Worm (Caenorhabditis elegans) whole organism, L4 larva: ENCODE measurements around the gene T03F7.7.

Source experiments
- Y75B8A.6 ChIP-seq: fragments of 200-800 bp; sonication (Bioruptor generic); IDR thresholded peaks from 2 replicates; pipeline ENCODE4 v1.3.6; 2022; ENCODE audit warnings: missing genetic modification reagents, missing genetic modification characterization, missing compliant biosample characterization
- ama-1 ChIP-seq: fragments of 150-350 bp; optimal IDR thresholded peaks from 2 replicates; lab custom pipeline; 2014; ENCODE audit warnings: inconsistent platforms, mixed read lengths
- dpl-1 ChIP-seq: fragments of 150-350 bp; optimal IDR thresholded peaks from 2 replicates; lab custom pipeline; 2014; ENCODE audit warnings: missing biosample characterization, missing genetic modification reagents, missing genetic modification characterization
- egl-27 ChIP-seq: sonication (generic microtip); optimal IDR thresholded peaks from 3 replicates; lab custom pipeline; 2017; ENCODE audit warnings: missing biosample characterization, missing genetic modification reagents, missing genetic modification characterization
- jun-1 ChIP-seq: fragments of 150-350 bp; optimal IDR thresholded peaks from 2 replicates; lab custom pipeline; 2014; ENCODE audit warnings: missing biosample characterization, missing genetic modification reagents, missing genetic modification characterization
- lsy-2 ChIP-seq, 2 experiments: fragments of 150-350 bp in 1 of 2; sonication (generic microtip) in 1 of 2; optimal IDR thresholded peaks; 2 replicates each; lab custom pipeline; 2014 to 2017; ENCODE audit warnings: missing biosample characterization in 2 of 2, missing genetic modification characterization in 2 of 2
- nhr-102 ChIP-seq: sonication (generic microtip); optimal IDR thresholded peaks from 2 replicates; lab custom pipeline; 2016; ENCODE audit warnings: mild to moderate bottlenecking, missing genetic modification characterization, moderate library complexity, missing compliant biosample characterization
- nhr-11 ChIP-seq: fragments of 150-350 bp; optimal IDR thresholded peaks from 2 replicates; lab custom pipeline; 2014; ENCODE audit warnings: missing biosample characterization, missing genetic modification characterization
- nhr-6 ChIP-seq: fragments of 150-350 bp; optimal IDR thresholded peaks from 2 replicates; lab custom pipeline; 2014; ENCODE audit warnings: missing biosample characterization, missing genetic modification characterization
- nhr-77 ChIP-seq: fragments of 150-350 bp; optimal IDR thresholded peaks from 2 replicates; lab custom pipeline; 2014; ENCODE audit warnings: missing biosample characterization, missing genetic modification characterization
- pha-4 ChIP-seq, 2 experiments: fragments of 150-350 bp in 1 of 2; fragments of 200-800 bp in 1 of 2; sonication (Bioruptor generic) in 1 of 2; IDR thresholded peaks in 1 of 2; optimal IDR thresholded peaks in 1 of 2; 2 replicates each; pipeline versions ENCODE4 v1.3.6 to Lab custom; 2014 to 2022; ENCODE audit warnings: missing genetic modification characterization in 2 of 2, missing genetic modification reagents in 2 of 2, missing biosample characterization in 1 of 2, missing compliant biosample characterization in 1 of 2
- tra-1 ChIP-seq: fragments of 200-800 bp; sonication (Bioruptor generic); IDR thresholded peaks from 2 replicates; pipeline ENCODE4 v1.3.6; 2022; ENCODE audit warnings: missing genetic modification reagents, missing genetic modification characterization, missing compliant biosample characterization
- unc-130 ChIP-seq: sonication (generic microtip); optimal IDR thresholded peaks from 2 replicates; lab custom pipeline; 2016; ENCODE audit warnings: missing genetic modification reagents, missing genetic modification characterization, missing compliant biosample characterization
- zip-11 ChIP-seq: fragments of 200-800 bp; sonication (Bioruptor generic); IDR thresholded peaks from 2 replicates; pipeline ENCODE4 v1.3.6; 2022; ENCODE audit warnings: missing genetic modification characterization, missing compliant biosample characterization

DNA sequence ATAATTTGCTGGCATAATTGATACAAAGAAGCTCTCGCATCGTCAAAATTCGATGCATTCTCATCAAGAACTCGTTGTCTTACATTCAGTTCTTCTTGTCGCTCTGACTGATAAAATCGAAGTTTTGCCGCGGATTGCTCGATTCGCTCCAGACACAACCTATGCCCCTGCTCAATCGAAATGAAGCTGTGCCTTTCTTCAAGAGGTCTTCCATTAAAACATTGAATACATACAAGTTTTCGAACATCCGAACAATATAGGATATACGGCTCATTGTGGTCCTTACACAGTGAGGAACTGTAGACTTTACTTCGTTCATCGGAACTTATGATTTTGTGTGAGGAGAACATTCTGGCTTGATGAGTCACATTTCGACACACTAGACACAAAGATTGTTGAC lies 9.6 kb downstream of the T03F7.7 start:
- TF ChIP-seq zip-11: no peak
- TF ChIP-seq unc-130: no peak
- TF ChIP-seq nhr-102 (tag; lab: Kevin White, UChicago): no peak
- no peak for TF ChIP-seq nhr-11
- TF ChIP-seq pha-4 (GFP tag; IDR thresholded peaks at IDR 0.05; lab: Robert Waterston, UW): no peak
- no peak for TF ChIP-seq pha-4 (tag; optimal IDR thresholded peaks at IDR 0.05; lab: Kevin White, UChicago)
- no peak for TF ChIP-seq tra-1
- no peak for TF ChIP-seq jun-1 (tag; lab: Kevin White, UChicago)
- no peak for TF ChIP-seq nhr-77 (tag; lab: Kevin White, UChicago)
- no peak for TF ChIP-seq lsy-2 (tag; optimal IDR thresholded peaks at IDR 0.05; lab: Kevin White, UChicago)
- no peak for TF ChIP-seq Y75B8A.6
- TF ChIP-seq egl-27: no peak
- no peak for TF ChIP-seq ama-1 (lab: Kevin White, UChicago)
- TF ChIP-seq dpl-1 (GFP tag; lab: Kevin White, UChicago): no peak
- no peak for TF ChIP-seq nhr-6
